Worm (Caenorhabditis elegans): ENCODE measurements around the gene ark-1.

ce11 chrIV:12630922-12631321, at the start of gene ark-1:
- no peak for TF ChIP-seq nhr-25 (tag; optimal IDR thresholded peaks at IDR 0.05)
- TF ChIP-seq nhr-76 (tag; optimal IDR thresholded peaks at IDR 0.05) = no peak
- no peak for TF ChIP-seq nhr-237 (tag; optimal IDR thresholded peaks at IDR 0.05)
- no peak for TF ChIP-seq jun-1 (tag; optimal IDR thresholded peaks at IDR 0.05)
